Fruit fly (Drosophila melanogaster): ENCODE results near the gene Pc.
A peak's percentile ranks its signal among the peaks of the same experiment; 100 is the strongest.

The Pc gene

DNA sequence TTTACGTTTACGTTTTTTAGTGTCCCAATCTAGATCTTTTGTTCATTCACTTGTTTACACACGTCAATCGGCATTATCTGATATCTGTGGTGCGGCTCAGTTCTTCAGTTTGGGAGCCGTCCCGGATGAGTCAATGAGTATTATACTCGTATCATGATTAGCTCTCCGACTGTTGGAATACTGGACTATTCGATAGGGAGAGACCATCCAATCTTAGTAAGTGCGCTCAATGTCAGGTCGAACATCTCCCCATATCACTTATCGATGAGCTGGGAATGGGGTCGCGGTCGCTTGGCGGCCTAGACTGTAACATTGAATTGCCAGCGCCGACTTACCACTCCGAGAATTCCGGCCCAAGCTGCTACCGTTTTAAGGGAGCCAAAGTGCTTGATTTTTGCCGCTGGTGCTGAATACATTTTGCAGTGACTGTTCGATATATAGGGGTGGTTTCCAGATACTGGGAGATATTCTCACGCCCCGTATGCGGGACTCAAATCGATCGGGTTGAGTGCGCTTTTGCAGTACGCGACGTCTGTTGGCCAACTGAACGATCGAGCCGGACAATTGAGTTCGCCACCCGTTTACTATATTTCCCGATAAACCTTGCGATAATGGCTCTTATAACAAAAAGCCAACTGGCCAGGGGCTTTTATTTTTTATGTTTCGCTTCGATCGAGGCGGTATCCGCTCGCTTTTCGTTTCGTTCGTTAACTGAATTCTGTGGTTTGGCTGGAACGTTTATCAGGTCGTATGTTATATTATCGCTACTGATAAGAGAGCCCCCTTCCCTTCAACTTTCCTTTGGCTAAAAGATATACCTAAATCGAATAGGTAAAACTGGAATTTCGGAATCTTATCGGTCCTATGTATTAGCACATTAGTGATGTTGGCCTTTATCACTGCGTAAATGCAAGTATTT lies 32.8 kb downstream of the Pc start:
- TF ChIP-seq ey (GFP tag; optimal IDR thresholded peaks at IDR 0.05) (no peak), foxo (GFP tag; optimal IDR thresholded peaks at IDR 0.05) (no peak), HLH106 (tag; optimal IDR thresholded peaks at IDR 0.05) (no peak), dl (GFP tag; optimal IDR thresholded peaks at IDR 0.05; ENCODE audit: insufficient read depth in 1 of 2, partially characterized antibody in 2 of 2) (no peak), OdsH (GFP tag; optimal IDR thresholded peaks at IDR 0.05) (no peak), Rel (GFP tag; optimal IDR thresholded peaks at IDR 0.05) (no peak), Rel (tag; optimal IDR thresholded peaks at IDR 0.05) (peak; percentile 72), rgr (GFP tag; optimal IDR thresholded peaks at IDR 0.05) (no peak), GATAd (GFP tag; optimal IDR thresholded peaks at IDR 0.05) (no peak)

DNA sequence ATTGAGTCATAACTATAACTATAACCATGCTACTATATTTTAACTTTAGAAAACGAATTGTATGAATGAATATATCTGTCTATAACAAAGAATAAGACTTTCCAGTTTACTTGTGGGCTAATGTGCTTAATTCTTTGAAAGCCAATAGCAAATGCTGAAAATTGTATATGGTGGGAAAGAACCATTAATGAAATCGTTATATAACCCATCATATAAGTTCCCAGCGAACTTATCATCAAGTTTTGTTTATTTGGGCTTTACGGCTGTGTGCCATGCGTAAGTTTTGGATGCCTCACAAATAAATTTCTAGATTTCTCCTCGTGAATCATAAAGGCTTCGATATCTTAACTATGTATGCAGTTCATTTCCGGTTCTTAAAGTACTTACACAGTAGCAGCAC lies 34.0 kb downstream of the Pc start:
- no peak for TF ChIP-seq Rel (GFP tag; optimal IDR thresholded peaks at IDR 0.05)
- TF ChIP-seq Rel (tag; optimal IDR thresholded peaks at IDR 0.05) = peak; percentile 33
- no peak for TF ChIP-seq Hnf4 (GFP tag; optimal IDR thresholded peaks at IDR 0.05)
- TF ChIP-seq Abd-B (GFP tag; optimal IDR thresholded peaks at IDR 0.05) = no peak

DNA sequence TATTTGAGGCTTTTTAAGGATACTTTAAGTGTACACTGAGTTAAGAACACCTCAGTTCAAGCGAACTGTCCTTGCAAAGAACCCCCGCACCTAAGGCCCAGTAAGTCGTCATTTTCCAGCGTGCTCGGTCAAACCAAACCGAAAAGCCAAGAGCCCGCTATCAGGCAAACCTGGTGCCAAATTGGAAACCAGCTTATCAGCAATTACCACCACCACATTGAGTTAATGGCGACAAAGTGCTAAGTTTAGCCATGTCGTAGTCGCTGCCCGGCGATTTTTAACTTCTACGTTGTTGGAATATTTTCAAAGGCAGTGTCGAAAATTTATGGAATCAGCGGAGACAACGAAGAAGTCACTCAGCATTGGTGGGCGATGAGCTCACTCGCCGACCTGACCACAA lies 35.1 kb downstream of the Pc start:
- TF ChIP-seq Rel (GFP tag; optimal IDR thresholded peaks at IDR 0.05) (no peak), Rel (tag; optimal IDR thresholded peaks at IDR 0.05) (peak; percentile 22), Dif (GFP tag; optimal IDR thresholded peaks at IDR 0.05; ENCODE audit: partially characterized antibody) (no peak)

DNA sequence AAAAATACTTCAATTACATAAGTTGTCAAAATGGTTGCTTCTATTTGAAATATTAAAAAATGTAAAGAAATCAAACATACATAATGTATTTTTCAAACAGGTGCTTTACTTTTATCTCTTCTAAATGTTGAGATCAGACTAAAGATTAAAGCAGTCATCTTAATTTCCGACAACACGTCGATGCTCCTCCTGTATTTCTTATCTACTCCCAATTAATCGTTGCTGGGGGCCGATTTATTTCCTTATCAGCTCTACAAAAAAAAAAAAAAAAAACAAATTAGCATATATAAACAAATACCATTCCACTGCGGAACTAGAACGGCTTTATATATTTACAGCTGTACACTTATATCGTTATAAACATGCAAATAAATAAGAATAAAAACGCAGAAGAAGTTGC lies 36.1 kb downstream of the Pc start:
- no peak for TF ChIP-seq GATAd (GFP tag; optimal IDR thresholded peaks at IDR 0.05)
- peak; percentile 19 for TF ChIP-seq woc (GFP tag; optimal IDR thresholded peaks at IDR 0.05)

DNA sequence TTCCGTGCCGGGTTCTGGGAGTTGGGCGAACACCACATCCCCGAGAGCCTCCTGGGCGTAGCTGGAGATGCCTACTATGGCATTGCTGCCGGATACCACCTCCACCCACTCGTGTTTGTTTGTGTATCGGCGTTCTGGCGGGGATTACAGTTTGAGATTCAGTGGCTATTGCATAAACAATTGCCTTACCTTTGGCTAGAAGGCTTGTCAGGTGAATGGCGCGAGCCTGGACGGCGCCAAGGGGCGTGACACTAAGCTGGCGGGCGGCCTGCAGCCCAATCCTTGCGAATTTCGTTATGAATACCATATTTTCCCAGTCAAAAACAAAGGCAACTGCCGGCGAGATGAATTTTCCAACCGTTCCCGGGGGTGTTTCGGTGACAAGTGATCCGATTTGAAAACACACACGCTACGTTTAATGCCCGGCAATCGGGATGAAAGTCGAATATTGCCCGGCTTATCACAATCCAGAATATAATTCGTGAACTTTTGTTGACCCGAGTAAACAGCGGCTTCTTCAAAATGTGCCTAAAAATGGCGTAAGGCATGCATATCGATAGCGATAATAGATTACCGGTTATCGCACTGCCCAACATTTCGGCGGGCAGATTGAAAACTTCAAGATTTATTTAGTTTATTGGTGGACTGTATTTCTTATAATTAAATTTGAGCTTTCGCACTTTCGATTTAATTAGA lies 36.7 kb downstream of the Pc start, which contains the start of gene ppl:
ppl (minus strand) TSS at position 511 of the 696 bp plus-strand sequence.
- TF ChIP-seq Sp1 (GFP tag; optimal IDR thresholded peaks at IDR 0.05) = peak; percentile 7
- no peak for TF ChIP-seq sv (GFP tag; optimal IDR thresholded peaks at IDR 0.05)
- TF ChIP-seq Myc (optimal IDR thresholded peaks at IDR 0.05) = peak; percentile 25
- TF ChIP-seq Rel (GFP tag; optimal IDR thresholded peaks at IDR 0.05) = no peak
- TF ChIP-seq Rel (tag; optimal IDR thresholded peaks at IDR 0.05) = peak; percentile 47
- TF ChIP-seq OdsH (GFP tag; optimal IDR thresholded peaks at IDR 0.05) = no peak
- TF ChIP-seq Hnf4 (GFP tag; optimal IDR thresholded peaks at IDR 0.05) = peak; percentile 36
- TF ChIP-seq Hr83 (GFP tag; optimal IDR thresholded peaks at IDR 0.05; ENCODE audit: poor library complexity, severe bottlenecking) = no peak
- peak in 1 of 2 experiments; percentile 10 for TF ChIP-seq foxo (GFP tag; optimal IDR thresholded peaks at IDR 0.05)
- no peak for TF ChIP-seq usp (GFP tag; optimal IDR thresholded peaks at IDR 0.05)
- no peak for TF ChIP-seq Abd-B (GFP tag; optimal IDR thresholded peaks at IDR 0.05)
- peak; percentile 27 for TF ChIP-seq h (GFP tag; optimal IDR thresholded peaks at IDR 0.05)
- TF ChIP-seq Mio (GFP tag; optimal IDR thresholded peaks at IDR 0.05) = no peak

DNA sequence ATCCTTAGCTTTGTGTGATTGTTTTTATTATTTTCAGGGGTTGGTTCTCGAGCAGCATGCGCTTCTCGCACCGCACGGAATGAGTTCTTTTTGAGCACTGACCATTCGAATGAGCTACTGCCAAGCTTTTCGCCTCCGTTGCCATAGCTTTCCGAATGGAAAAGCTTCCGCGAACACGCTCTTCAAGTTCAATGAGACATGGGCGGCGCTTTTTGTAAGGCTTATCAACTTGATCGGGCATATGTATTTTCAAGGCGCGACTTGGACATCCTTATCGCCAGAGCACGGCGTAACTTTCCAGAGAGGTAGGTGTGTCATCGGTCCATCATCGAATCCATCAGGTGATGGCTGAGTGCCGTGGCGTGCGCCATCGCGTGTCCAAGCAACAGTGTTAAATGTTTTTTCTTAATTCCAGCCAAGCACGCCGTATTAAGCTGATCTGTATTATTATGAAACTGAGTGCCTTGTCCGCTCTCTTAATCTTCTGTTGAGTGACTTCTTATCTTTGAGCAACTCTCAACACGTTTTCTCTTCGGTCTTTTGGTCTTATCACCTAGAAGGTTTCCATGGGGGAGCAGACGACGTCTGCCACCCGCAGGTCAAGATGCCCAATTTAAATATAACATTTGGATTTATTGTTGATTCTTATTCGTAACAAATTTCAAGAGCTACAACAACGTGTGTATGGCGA lies 37.8 kb downstream of the Pc start, which contains the start of gene AcCoAS:
AcCoAS (minus strand) TSS at position 368 of the 691 bp plus-strand sequence.
- TF ChIP-seq psq (GFP tag; optimal IDR thresholded peaks at IDR 0.05) (peak; percentile 29), pan (optimal IDR thresholded peaks at IDR 0.05) (no peak), Hnf4 (GFP tag; optimal IDR thresholded peaks at IDR 0.05) (peak; percentile 15), Dfd (GFP tag; optimal IDR thresholded peaks at IDR 0.05) (no peak), foxo (GFP tag; optimal IDR thresholded peaks at IDR 0.05) (peak; percentile 8 to 74), CG32264 (GFP tag; optimal IDR thresholded peaks at IDR 0.05) (peak; percentile 4), CG9705 (GFP tag; optimal IDR thresholded peaks at IDR 0.05) (no peak), woc (GFP tag; optimal IDR thresholded peaks at IDR 0.05) (no peak), sv (GFP tag; optimal IDR thresholded peaks at IDR 0.05) (peak; percentile 4), N (GFP tag; optimal IDR thresholded peaks at IDR 0.05) (no peak), Dif (GFP tag; optimal IDR thresholded peaks at IDR 0.05; ENCODE audit: partially characterized antibody) (no peak), lola (GFP tag; optimal IDR thresholded peaks at IDR 0.05) (no peak), jim (GFP tag; optimal IDR thresholded peaks at IDR 0.05) (no peak), Vsx2 (GFP tag; optimal IDR thresholded peaks at IDR 0.05; ENCODE audit: partially characterized antibody) (no peak), dmrt93B (GFP tag; optimal IDR thresholded peaks at IDR 0.05) (no peak), h (GFP tag; optimal IDR thresholded peaks at IDR 0.05) (peak; percentile 87), Abd-B (GFP tag; optimal IDR thresholded peaks at IDR 0.05) (no peak), rgr (GFP tag; optimal IDR thresholded peaks at IDR 0.05) (peak; percentile 67), Sp1 (GFP tag; optimal IDR thresholded peaks at IDR 0.05) (peak; percentile 55), sage (GFP tag; optimal IDR thresholded peaks at IDR 0.05) (no peak), OdsH (GFP tag; optimal IDR thresholded peaks at IDR 0.05) (peak; percentile 65), CrebA (GFP tag; optimal IDR thresholded peaks at IDR 0.05; ENCODE audit: borderline replicate concordance) (no peak), Myc (optimal IDR thresholded peaks at IDR 0.05) (no peak), HLH106 (tag; optimal IDR thresholded peaks at IDR 0.05) (peak; percentile 31), ey (GFP tag; optimal IDR thresholded peaks at IDR 0.05) (peak; percentile 62), fru (GFP tag; optimal IDR thresholded peaks at IDR 0.05) (peak; percentile 63), GATAd (GFP tag; optimal IDR thresholded peaks at IDR 0.05) (no peak)
